Fruit fly (Drosophila melanogaster) S2 (cell line): ENCODE measurements around the gene Rpt3R.

Source experiments
- CG8478 ChIP-seq: fragments of >200 bp; optimal IDR thresholded peaks from 2 replicates; lab custom pipeline; 2018
- CTCF ChIP-seq, 2 experiments: fragments of >200 bp; optimal IDR thresholded peaks; 2 replicates each; lab custom pipeline; 2018

dm6 chr3R:9768884-9769283 lies 12.6 kb upstream of the Rpt3R start, which contains the start of gene MED6:
- TF ChIP-seq CG8478 (lab: Kevin White, UChicago) (no peak), CTCF (optimal IDR thresholded peaks at IDR 0.05; lab: Kevin White, UChicago) (no peak)
